Worm (Caenorhabditis elegans) whole organism, early embryonic: ENCODE measurements around the gene C49F8.14.

ENCODE experiments used
- B0310.2 ChIP-seq: sonication (generic microtip); optimal IDR thresholded peaks from 2 replicates; lab custom pipeline; 2016; ENCODE audit warnings: mild to moderate bottlenecking, missing genetic modification characterization, missing compliant biosample characterization
- F13C5.2 ChIP-seq: sonication (generic microtip); optimal IDR thresholded peaks from 2 replicates; lab custom pipeline; 2017; ENCODE audit warnings: mild to moderate bottlenecking, missing genetic modification characterization, inconsistent platforms, missing compliant biosample characterization
- aly-1 ChIP-seq: sonication (generic microtip); optimal IDR thresholded peaks from 2 replicates; lab custom pipeline; 2016; ENCODE audit warnings: missing genetic modification characterization, missing compliant biosample characterization
- ama-1 ChIP-seq: fragments of 150-350 bp; optimal IDR thresholded peaks from 2 replicates; lab custom pipeline; 2014
- ceh-13 ChIP-seq: fragments of 200-800 bp; sonication (Bioruptor generic); optimal IDR thresholded peaks from 2 replicates; lab custom pipeline; 2018; ENCODE audit warnings: mild to moderate bottlenecking, missing genetic modification characterization, missing compliant biosample characterization
- ceh-36 ChIP-seq: sonication (generic microtip); optimal IDR thresholded peaks from 2 replicates; lab custom pipeline; 2016; ENCODE audit warnings: missing genetic modification characterization, inconsistent platforms, missing compliant biosample characterization
- ets-7 ChIP-seq: sonication (generic microtip); optimal IDR thresholded peaks from 2 replicates; lab custom pipeline; 2016; ENCODE audit warnings: missing genotype, missing genetic modification characterization, missing compliant biosample characterization
- flt-1 ChIP-seq: fragments of 200-800 bp; sonication (Bioruptor generic); IDR thresholded peaks from 2 replicates; pipeline ENCODE4 v1.3.6; 2022; ENCODE audit warnings: missing genetic modification characterization, missing compliant biosample characterization
- hmbx-1 ChIP-seq: sonication (generic microtip); optimal IDR thresholded peaks from 2 replicates; lab custom pipeline; 2016; ENCODE audit warnings: mild to moderate bottlenecking, missing genetic modification characterization, missing compliant biosample characterization
- hmg-4 ChIP-seq: fragments of 200-800 bp; sonication (Bioruptor generic); optimal IDR thresholded peaks from 2 replicates; lab custom pipeline; 2018; ENCODE audit warnings: mild to moderate bottlenecking, missing genetic modification characterization, missing compliant biosample characterization
- hnd-1 ChIP-seq: sonication (generic microtip); optimal IDR thresholded peaks from 2 replicates; lab custom pipeline; 2016; ENCODE audit warnings: missing genetic modification characterization, missing compliant biosample characterization
- pes-1 ChIP-seq: fragments of 200-800 bp; sonication (Bioruptor generic); IDR thresholded peaks from 2 replicates; pipeline ENCODE4 v1.3.6; 2022; ENCODE audit warnings: missing genetic modification reagents, missing genetic modification characterization, missing compliant biosample characterization
- scrt-1 ChIP-seq: fragments of 200-800 bp; sonication (Bioruptor generic); IDR thresholded peaks from 2 replicates; pipeline ENCODE4 v1.3.6; 2022; ENCODE audit warnings: missing genetic modification characterization, missing compliant biosample characterization
- sea-1 ChIP-seq: fragments of 200-800 bp; sonication (Bioruptor generic); conservative IDR thresholded peaks from 2 replicates; pipeline ENCODE4 v1.3.6; 2022; ENCODE audit warnings: missing genetic modification characterization, missing compliant biosample characterization
- tbx-11 ChIP-seq: fragments of 200-800 bp; sonication (Bioruptor generic); IDR thresholded peaks from 2 replicates; pipeline ENCODE4 v1.3.6; 2022; ENCODE audit warnings: missing genetic modification characterization, missing compliant biosample characterization
- tbx-37 ChIP-seq: fragments of 200-800 bp; sonication (Bioruptor generic); conservative IDR thresholded peaks from 2 replicates; pipeline ENCODE4 v1.3.6; 2022; ENCODE audit warnings: missing genetic modification reagents, missing genetic modification characterization, missing compliant biosample characterization
- tra-4 ChIP-seq: sonication (generic microtip); optimal IDR thresholded peaks from 2 replicates; lab custom pipeline; 2017; ENCODE audit warnings: missing genetic modification characterization, missing compliant biosample characterization

Gene C49F8.14

DNA sequence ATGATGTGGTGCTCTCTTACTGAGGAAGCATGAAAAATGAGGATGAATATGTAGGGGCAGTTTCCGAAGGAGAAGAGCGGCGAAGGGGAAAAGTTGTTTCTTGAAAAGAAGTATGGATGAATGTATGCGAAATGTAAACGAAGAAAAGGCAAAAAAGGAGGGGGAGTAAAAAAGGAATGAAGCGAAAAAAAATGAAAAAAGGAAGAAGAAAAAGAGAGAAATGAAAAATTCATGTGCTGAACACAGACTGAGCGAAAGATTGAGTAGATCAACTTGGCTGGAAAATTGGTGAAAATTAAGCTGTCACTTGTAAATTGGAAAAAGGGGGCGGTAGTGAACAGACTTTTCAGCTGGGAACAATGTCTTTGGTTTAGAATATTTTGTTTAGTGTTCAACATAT, 11.9 kb downstream of the C49F8.14 start, which contains the start of gene C49F8.1:
Gene C49F8.1, minus strand, starts transcription at position 101 of the 400 bp plus-strand sequence.
- TF ChIP-seq ets-7 (tag; lab: Kevin White, UChicago) (no peak), scrt-1 (GFP tag; lab: Robert Waterston, UW) (no peak), tra-4 (tag; lab: Kevin White, UChicago) (no peak), ceh-36 (tag; lab: Kevin White, UChicago) (no peak), aly-1 (no peak), F13C5.2 (tag; lab: Kevin White, UChicago) (no peak), tbx-37 (GFP tag; lab: Robert Waterston, UW) (no peak), B0310.2 (tag; lab: Kevin White, UChicago) (no peak), ceh-13 (GFP tag; lab: Kevin White, UChicago) (no peak), flt-1 (no peak), tbx-11 (GFP tag; lab: Robert Waterston, UW) (no peak), ama-1 (no peak), hnd-1 (no peak)

- TF ChIP-seq F13C5.2 (tag; lab: Kevin White, UChicago) (no peak), hmg-4 (no peak), tra-4 (tag; lab: Kevin White, UChicago) (no peak), ceh-36 (tag; lab: Kevin White, UChicago) (no peak), ama-1 (no peak), sea-1 (GFP tag; lab: Robert Waterston, UW) (no peak), scrt-1 (GFP tag; lab: Robert Waterston, UW) (no peak), B0310.2 (tag; lab: Kevin White, UChicago) (no peak), ceh-13 (GFP tag; lab: Kevin White, UChicago) (no peak), hmbx-1 (tag; lab: Kevin White, UChicago) (no peak), flt-1 (no peak), aly-1 (no peak), ets-7 (tag; lab: Kevin White, UChicago) (no peak)
Observed at ce11 chrX:13362486-13362885, 14.3 kb downstream of the C49F8.14 start, which contains the start of gene C49F8.15. Gene C49F8.15 (minus strand): TSS chrX:13362586.

DNA sequence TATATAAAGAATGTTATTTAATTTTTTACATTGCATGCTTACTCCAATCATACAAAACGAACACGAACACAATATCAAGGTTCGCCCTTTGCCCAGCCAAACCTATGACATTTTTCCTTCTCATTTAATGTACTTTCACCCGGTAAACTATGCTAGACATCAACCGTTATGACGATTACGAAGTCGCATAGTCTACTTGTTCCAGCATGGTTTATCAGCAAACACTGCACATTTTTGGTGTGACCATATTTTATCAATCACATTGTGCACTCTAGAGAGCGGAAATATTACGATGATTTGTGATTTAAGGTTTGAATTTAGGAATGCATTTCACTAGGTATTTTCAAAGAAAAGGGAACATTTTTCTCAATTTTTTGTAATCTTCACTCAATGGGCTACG, 16.1 kb downstream of the C49F8.14 start:
- TF ChIP-seq pes-1 (GFP tag; lab: Robert Waterston, UW) (no peak), ceh-13 (GFP tag; lab: Kevin White, UChicago) (no peak), B0310.2 (tag; lab: Kevin White, UChicago) (no peak), tbx-37 (GFP tag; lab: Robert Waterston, UW) (no peak), F13C5.2 (tag; lab: Kevin White, UChicago) (no peak), hmbx-1 (tag; lab: Kevin White, UChicago) (no peak), ama-1 (no peak), hmg-4 (no peak), sea-1 (GFP tag; lab: Robert Waterston, UW) (no peak), scrt-1 (GFP tag; lab: Robert Waterston, UW) (no peak)

DNA sequence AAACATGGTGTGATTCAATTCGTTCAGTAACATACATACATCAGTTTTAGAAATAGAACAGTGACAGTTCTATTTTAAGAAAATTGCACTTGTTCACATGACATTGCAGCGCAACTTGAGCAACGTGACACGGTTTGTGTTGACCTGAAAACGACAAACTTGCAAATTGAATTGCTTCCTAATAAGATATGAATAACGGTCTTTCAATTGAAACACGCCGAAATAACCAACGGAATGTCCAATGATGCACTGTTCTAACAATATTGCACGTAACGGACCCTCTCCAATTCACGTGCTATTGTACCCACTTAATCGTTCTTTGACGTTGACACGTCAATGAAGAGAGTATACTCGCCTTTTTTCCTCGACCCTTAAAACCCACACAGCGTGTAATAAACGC, 16.9 kb downstream of the C49F8.14 start:
- TF ChIP-seq hmg-4 (no peak), F13C5.2 (tag; lab: Kevin White, UChicago) (no peak), sea-1 (GFP tag; lab: Robert Waterston, UW) (no peak), aly-1 (no peak), hmbx-1 (tag; lab: Kevin White, UChicago) (no peak), ama-1 (no peak), hnd-1 (no peak), tbx-37 (GFP tag; lab: Robert Waterston, UW) (no peak), pes-1 (GFP tag; lab: Robert Waterston, UW) (no peak), tbx-11 (GFP tag; lab: Robert Waterston, UW) (no peak), ceh-13 (GFP tag; lab: Kevin White, UChicago) (no peak)

DNA sequence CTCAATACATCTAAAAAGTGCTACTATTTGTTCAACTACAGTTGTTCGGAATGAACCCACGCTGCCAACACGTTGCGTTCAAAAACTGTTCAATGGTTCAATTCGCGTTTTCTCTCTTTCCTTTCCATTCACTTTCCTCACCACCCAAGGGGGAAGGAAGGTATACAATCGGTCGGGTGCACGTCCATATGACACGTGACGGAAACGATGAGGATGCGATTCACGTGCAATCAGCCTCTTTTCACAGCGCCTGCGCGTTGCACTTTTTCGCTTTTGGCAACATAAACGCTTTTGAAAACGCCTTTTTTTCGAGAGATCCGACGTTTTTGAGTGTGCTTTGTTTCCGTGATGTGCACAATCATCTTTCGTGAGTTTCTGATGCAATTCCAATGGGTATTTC, 18.2 kb downstream of the C49F8.14 start:
- TF ChIP-seq B0310.2 (tag; lab: Kevin White, UChicago) (no peak), hmbx-1 (tag; lab: Kevin White, UChicago) (no peak), hmg-4 (no peak), scrt-1 (GFP tag; lab: Robert Waterston, UW) (no peak), hnd-1 (no peak), flt-1 (no peak), pes-1 (GFP tag; lab: Robert Waterston, UW) (no peak), tbx-37 (GFP tag; lab: Robert Waterston, UW) (no peak), sea-1 (GFP tag; lab: Robert Waterston, UW) (no peak), tra-4 (tag; lab: Kevin White, UChicago) (no peak), F13C5.2 (tag; lab: Kevin White, UChicago) (no peak), ama-1 (no peak)

DNA sequence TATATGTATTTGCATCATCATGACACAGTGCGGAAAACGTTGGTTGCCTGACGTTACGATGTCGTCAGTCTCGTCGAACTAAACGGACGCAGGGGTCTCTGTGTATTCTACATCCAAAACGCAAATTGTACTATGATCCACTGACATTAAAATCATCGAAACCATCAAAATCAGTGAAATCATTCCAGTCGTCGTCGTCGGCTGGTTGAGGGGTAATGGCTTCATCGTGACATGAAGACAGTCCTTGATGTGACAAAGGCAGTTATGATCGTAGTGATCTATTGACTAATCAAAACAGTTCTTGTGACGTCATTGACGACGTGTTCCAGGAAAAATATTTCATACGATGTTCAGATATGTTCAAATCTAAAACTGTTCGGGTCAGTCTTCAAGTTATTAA, 19.1 kb downstream of the C49F8.14 start:
- TF ChIP-seq F13C5.2 (tag; lab: Kevin White, UChicago) (no peak), tbx-11 (GFP tag; lab: Robert Waterston, UW) (no peak), B0310.2 (tag; lab: Kevin White, UChicago) (no peak), tra-4 (tag; lab: Kevin White, UChicago) (no peak), flt-1 (no peak), sea-1 (GFP tag; lab: Robert Waterston, UW) (no peak), hmg-4 (no peak), hmbx-1 (tag; lab: Kevin White, UChicago) (no peak), aly-1 (no peak), pes-1 (GFP tag; lab: Robert Waterston, UW) (no peak), ceh-13 (GFP tag; lab: Kevin White, UChicago) (no peak), scrt-1 (GFP tag; lab: Robert Waterston, UW) (no peak), ama-1 (no peak), ceh-36 (tag; lab: Kevin White, UChicago) (no peak), tbx-37 (GFP tag; lab: Robert Waterston, UW) (no peak), hnd-1 (no peak)

ce11 chrX:13356469-13356868, 20.3 kb downstream of the C49F8.14 start:
- TF ChIP-seq aly-1 (no peak), ama-1 (no peak), flt-1 (no peak), pes-1 (GFP tag; lab: Robert Waterston, UW) (no peak), ceh-36 (tag; lab: Kevin White, UChicago) (no peak), tbx-37 (GFP tag; lab: Robert Waterston, UW) (no peak), ets-7 (tag; lab: Kevin White, UChicago) (no peak), sea-1 (GFP tag; lab: Robert Waterston, UW) (no peak)
